Fruit fly (Drosophila melanogaster): ENCODE data around the gene B9d2.

Gene B9d2

dm6 chr2L:6080329-6080728, 50.1 kb downstream of the B9d2 start:
- peak; percentile 56 for TF ChIP-seq CG1620 (GFP tag; optimal IDR thresholded peaks at IDR 0.05)
- TF ChIP-seq CG5204 (GFP tag; optimal IDR thresholded peaks at IDR 0.05): peak; percentile 8
- peak; percentile 67 for TF ChIP-seq Mnt (GFP tag; optimal IDR thresholded peaks at IDR 0.05)
- TF ChIP-seq CG7101 (tag; optimal IDR thresholded peaks at IDR 0.05): peak; percentile 62
- peak; percentile 46 for TF ChIP-seq pad (GFP tag; optimal IDR thresholded peaks at IDR 0.05)
- TF ChIP-seq Hr96 (GFP tag; optimal IDR thresholded peaks at IDR 0.05): peak; percentile 63
- peak; percentile 74 for TF ChIP-seq CG7045 (GFP tag; optimal IDR thresholded peaks at IDR 0.05)
- peak; percentile 39 for TF ChIP-seq CG33017 (tag; optimal IDR thresholded peaks at IDR 0.05)
- peak; percentile 22 for TF ChIP-seq CG11617 (GFP tag; optimal IDR thresholded peaks at IDR 0.05)
- TF ChIP-seq ovo (GFP tag; optimal IDR thresholded peaks at IDR 0.05): peak; percentile 69
- TF ChIP-seq bab1 (GFP tag; optimal IDR thresholded peaks at IDR 0.05): no peak
- TF ChIP-seq CG14711 (tag; optimal IDR thresholded peaks at IDR 0.05): peak; percentile 8
- peak; percentile 85 for TF ChIP-seq kay (GFP tag; ENCODE audit: borderline replicate concordance)
- TF ChIP-seq tj (GFP tag; optimal IDR thresholded peaks at IDR 0.05): peak; percentile 21
- peak; percentile 74 for TF ChIP-seq Clk (GFP tag; optimal IDR thresholded peaks at IDR 0.05)
- peak; percentile 52 for TF ChIP-seq Crg-1 (GFP tag; optimal IDR thresholded peaks at IDR 0.05)
- peak; percentile 87 for TF ChIP-seq CG12768 (GFP tag; optimal IDR thresholded peaks at IDR 0.05)
- TF ChIP-seq cic (GFP tag; optimal IDR thresholded peaks at IDR 0.05): peak; percentile 97
- TF ChIP-seq cnc (optimal IDR thresholded peaks at IDR 0.05): no peak
- peak; percentile 70 for TF ChIP-seq toe (GFP tag; optimal IDR thresholded peaks at IDR 0.05)

dm6 chr2L:6078757-6079351, 51.6 kb downstream of the B9d2 start:
- peak; percentile 88 for TF ChIP-seq ovo (GFP tag; optimal IDR thresholded peaks at IDR 0.05)
- peak; percentile 68 for TF ChIP-seq toe (GFP tag; optimal IDR thresholded peaks at IDR 0.05)
- TF ChIP-seq tj (GFP tag; optimal IDR thresholded peaks at IDR 0.05): peak; percentile 100
- peak; percentile 86 for TF ChIP-seq pad (GFP tag; optimal IDR thresholded peaks at IDR 0.05)
- peak; percentile 48 for TF ChIP-seq CG11617 (GFP tag; optimal IDR thresholded peaks at IDR 0.05)
- TF ChIP-seq Hr96 (GFP tag; optimal IDR thresholded peaks at IDR 0.05): no peak
- TF ChIP-seq cic (GFP tag; optimal IDR thresholded peaks at IDR 0.05): peak; percentile 100
- peak; percentile 40 for TF ChIP-seq CG7101 (tag; optimal IDR thresholded peaks at IDR 0.05)
- TF ChIP-seq bab1 (GFP tag; optimal IDR thresholded peaks at IDR 0.05): peak; percentile 5
- TF ChIP-seq CG7045 (GFP tag; optimal IDR thresholded peaks at IDR 0.05): peak; percentile 13
- peak; percentile 99 for TF ChIP-seq Mnt (GFP tag; optimal IDR thresholded peaks at IDR 0.05)
- TF ChIP-seq CG33017 (tag; optimal IDR thresholded peaks at IDR 0.05): peak; percentile 55
- peak; percentile 31 for TF ChIP-seq CG1620 (GFP tag; optimal IDR thresholded peaks at IDR 0.05)
- peak; percentile 81 for TF ChIP-seq Crg-1 (GFP tag; optimal IDR thresholded peaks at IDR 0.05)
- TF ChIP-seq CG12768 (GFP tag; optimal IDR thresholded peaks at IDR 0.05): peak; percentile 91
- TF ChIP-seq CG5204 (GFP tag; optimal IDR thresholded peaks at IDR 0.05): no peak
- peak in 1 of 2 experiments; percentile 90 for TF ChIP-seq cnc (optimal IDR thresholded peaks at IDR 0.05)
- TF ChIP-seq Clk (GFP tag; optimal IDR thresholded peaks at IDR 0.05): peak; percentile 91
- peak; percentile 99 for TF ChIP-seq kay (GFP tag; ENCODE audit: borderline replicate concordance)
- TF ChIP-seq CG14711 (tag; optimal IDR thresholded peaks at IDR 0.05): peak; percentile 18

All from whole organism, adult.